Fruit fly (Drosophila melanogaster): ENCODE results near the gene RpS13.

- no peak for TF ChIP-seq ttk (optimal IDR thresholded peaks at IDR 0.05)
- TF ChIP-seq Myc (optimal IDR thresholded peaks at IDR 0.05) = no peak
- TF ChIP-seq psq (optimal IDR thresholded peaks at IDR 0.05) = no peak
- TF ChIP-seq Sin3A (optimal IDR thresholded peaks at IDR 0.05) = no peak
- no peak for TF ChIP-seq h (optimal IDR thresholded peaks at IDR 0.05)
- no peak for TF ChIP-seq insv (optimal IDR thresholded peaks at IDR 0.05)
Observed at dm6 chr2L:8361204-8361952, 3.1 kb downstream of the RpS13 start.

All from Kc167 (cell line).